Worm (Caenorhabditis elegans) whole organism, late embryonic: ENCODE results near the gene siah-1.

Experiments used
- ama-1 ChIP-seq: fragments of 150-350 bp; optimal IDR thresholded peaks from 2 replicates; lab custom pipeline; 2014
- ceh-9 ChIP-seq: sonication (generic microtip); optimal IDR thresholded peaks from 2 replicates; lab custom pipeline; 2016; ENCODE audit warnings: mild to moderate bottlenecking, missing genetic modification characterization, inconsistent platforms, missing compliant biosample characterization
- ets-4 ChIP-seq: sonication (generic microtip); optimal IDR thresholded peaks from 2 replicates; lab custom pipeline; 2016; ENCODE audit warnings: missing genetic modification characterization, missing compliant biosample characterization
- hlh-13 ChIP-seq: fragments of 200-800 bp; sonication (Bioruptor generic); optimal IDR thresholded peaks from 2 replicates; lab custom pipeline; 2018; ENCODE audit warnings: mild to moderate bottlenecking, missing genetic modification characterization, missing compliant biosample characterization
- lin-11 ChIP-seq: fragments of 200-800 bp; sonication (Bioruptor generic); optimal IDR thresholded peaks from 2 replicates; lab custom pipeline; 2018; ENCODE audit warnings: mild to moderate bottlenecking, missing genetic modification characterization, missing compliant biosample characterization
- nhr-11 ChIP-seq: fragments of 150-350 bp; optimal IDR thresholded peaks from 2 replicates; lab custom pipeline; 2014; ENCODE audit warnings: missing biosample characterization, missing genetic modification characterization
- sdc-2 ChIP-seq: sonication (generic microtip); optimal IDR thresholded peaks from 2 replicates; lab custom pipeline; 2016; ENCODE audit warnings: missing genotype, missing genetic modification characterization, missing compliant biosample characterization
- sox-2 ChIP-seq: fragments of 200-800 bp; sonication (Bioruptor generic); IDR thresholded peaks from 2 replicates; pipeline ENCODE4 v1.3.6; 2022; ENCODE audit warnings: missing genetic modification reagents, missing genetic modification characterization, missing compliant biosample characterization
- ttx-3 ChIP-seq: sonication (generic microtip); optimal IDR thresholded peaks from 2 replicates; lab custom pipeline; 2016; ENCODE audit warnings: missing genetic modification reagents, missing genetic modification characterization, missing compliant biosample characterization

DNA sequence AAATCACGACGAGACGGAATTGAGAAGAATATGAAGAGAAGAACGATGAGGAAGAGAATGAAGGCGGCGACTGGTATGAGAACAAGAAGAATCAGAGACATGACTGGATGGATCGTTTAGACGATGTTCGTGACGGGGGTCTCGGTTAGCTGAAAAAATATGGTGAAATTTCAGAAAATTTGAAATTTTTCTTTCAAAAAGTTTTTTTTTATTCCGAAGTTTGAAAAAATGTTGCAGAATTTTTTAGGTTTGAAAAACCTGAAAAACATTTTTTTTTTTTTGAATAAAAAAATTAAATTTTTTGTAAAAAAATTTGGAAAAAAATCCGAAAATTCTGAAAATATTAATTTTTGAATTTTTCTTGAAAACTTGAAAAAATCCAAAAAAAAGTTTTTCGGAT, 24.8 kb upstream of the siah-1 start, which contains the start of gene Y37E11AM.3:
- no peak for TF ChIP-seq ets-4
- no peak for TF ChIP-seq lin-11 (tag; lab: Kevin White, UChicago)
- TF ChIP-seq ceh-9 (tag; lab: Kevin White, UChicago), result no peak
- TF ChIP-seq sdc-2 (tag; lab: Kevin White, UChicago), result no peak
- no peak for TF ChIP-seq hlh-13 (GFP tag; lab: Kevin White, UChicago)
- TF ChIP-seq ama-1, result no peak
- TF ChIP-seq nhr-11, result no peak
- TF ChIP-seq sox-2 (GFP tag; lab: Robert Waterston, UW), result no peak
- no peak for TF ChIP-seq ttx-3
